Worm (Caenorhabditis elegans) whole organism, late embryonic: ENCODE measurements around the gene tag-180.
A peak's percentile ranks its signal among the peaks of the same experiment; 100 is the strongest.

ENCODE experiments used
- C08G9.2 ChIP-seq: sonication (generic microtip); optimal IDR thresholded peaks from 2 replicates; lab custom pipeline; 2016; ENCODE audit warnings: mild to moderate bottlenecking, missing genetic modification characterization, moderate library complexity, missing compliant biosample characterization
- F13H6.1 ChIP-seq: sonication (generic microtip); optimal IDR thresholded peaks from 2 replicates; lab custom pipeline; 2016; ENCODE audit warnings: missing genetic modification characterization, missing compliant biosample characterization
- K02D7.2 ChIP-seq: sonication (generic microtip); optimal IDR thresholded peaks from 2 replicates; lab custom pipeline; 2017; ENCODE audit warnings: mild to moderate bottlenecking, missing genetic modification characterization, missing compliant biosample characterization
- Y22D7AL.16 ChIP-seq: sonication (generic microtip); optimal IDR thresholded peaks from 2 replicates; lab custom pipeline; 2016; ENCODE audit warnings: missing genetic modification characterization, missing compliant biosample characterization
- ahr-1 ChIP-seq: sonication (generic microtip); optimal IDR thresholded peaks from 2 replicates; lab custom pipeline; 2016; ENCODE audit warnings: missing genetic modification characterization, missing compliant biosample characterization
- ama-1 ChIP-seq: fragments of 150-350 bp; optimal IDR thresholded peaks from 2 replicates; lab custom pipeline; 2014
- ceh-18 ChIP-seq: sonication (generic microtip); optimal IDR thresholded peaks from 2 replicates; lab custom pipeline; 2016; ENCODE audit warnings: missing genetic modification characterization, missing compliant biosample characterization
- ceh-31 ChIP-seq: sonication (generic microtip); optimal IDR thresholded peaks from 2 replicates; lab custom pipeline; 2016; ENCODE audit warnings: missing genetic modification characterization, missing compliant biosample characterization
- ceh-34 ChIP-seq: sonication (generic microtip); optimal IDR thresholded peaks from 2 replicates; lab custom pipeline; 2016; ENCODE audit warnings: mild to moderate bottlenecking, missing genetic modification characterization, missing compliant biosample characterization
- ceh-6 ChIP-seq: fragments of 200-800 bp; sonication (Bioruptor generic); optimal IDR thresholded peaks from 2 replicates; lab custom pipeline; 2018; ENCODE audit warnings: mild to moderate bottlenecking, missing genetic modification characterization, missing compliant biosample characterization
- ceh-9 ChIP-seq: sonication (generic microtip); optimal IDR thresholded peaks from 2 replicates; lab custom pipeline; 2016; ENCODE audit warnings: mild to moderate bottlenecking, missing genetic modification characterization, inconsistent platforms, missing compliant biosample characterization
- elt-2 ChIP-seq: sonication (generic microtip); optimal IDR thresholded peaks from 2 replicates; lab custom pipeline; 2016; ENCODE audit warnings: missing genetic modification reagents, missing genetic modification characterization, missing compliant biosample characterization
- elt-4 ChIP-seq: sonication (generic microtip); optimal IDR thresholded peaks from 2 replicates; lab custom pipeline; 2016; ENCODE audit warnings: missing genetic modification characterization, missing compliant biosample characterization
- eyg-1 ChIP-seq: sonication (generic microtip); optimal IDR thresholded peaks from 2 replicates; lab custom pipeline; 2016; ENCODE audit warnings: missing genotype, missing genetic modification characterization, missing compliant biosample characterization
- fax-1 ChIP-seq: sonication (generic microtip); optimal IDR thresholded peaks from 2 replicates; lab custom pipeline; 2016; ENCODE audit warnings: missing genotype, missing genetic modification characterization, missing compliant biosample characterization
- fkh-6 ChIP-seq: sonication (generic microtip); optimal IDR thresholded peaks from 2 replicates; lab custom pipeline; 2016; ENCODE audit warnings: missing genetic modification characterization, missing compliant biosample characterization
- hlh-30 ChIP-seq: sonication (generic microtip); optimal IDR thresholded peaks from 2 replicates; lab custom pipeline; 2017; ENCODE audit warnings: antibody characterized with exemption, missing genetic modification characterization, missing compliant biosample characterization; ENCODE audit not compliant: insufficient read depth
- madf-2 ChIP-seq: sonication (generic microtip); optimal IDR thresholded peaks from 2 replicates; lab custom pipeline; 2017; ENCODE audit warnings: missing genetic modification characterization, missing compliant biosample characterization
- nfya-1 ChIP-seq: sonication (generic microtip); optimal IDR thresholded peaks from 2 replicates; lab custom pipeline; 2017; ENCODE audit warnings: missing genetic modification characterization, mild to moderate bottlenecking, missing compliant biosample characterization, antibody characterized with exemption, moderate library complexity
- nhr-11 ChIP-seq: fragments of 150-350 bp; optimal IDR thresholded peaks from 2 replicates; lab custom pipeline; 2014; ENCODE audit warnings: missing biosample characterization, missing genetic modification characterization
- odd-2 ChIP-seq: sonication (generic microtip); optimal IDR thresholded peaks from 2 replicates; lab custom pipeline; 2017; ENCODE audit warnings: antibody characterized with exemption, mild to moderate bottlenecking, missing genetic modification characterization, missing compliant biosample characterization
- pat-9 ChIP-seq: fragments of 200-800 bp; sonication (Bioruptor generic); optimal IDR thresholded peaks from 2 replicates; lab custom pipeline; 2018; ENCODE audit warnings: mild to moderate bottlenecking, missing genetic modification characterization, moderate library complexity, missing compliant biosample characterization
- pax-1 ChIP-seq: fragments of 150-350 bp; optimal IDR thresholded peaks from 2 replicates; lab custom pipeline; 2014; ENCODE audit warnings: missing biosample characterization, missing genetic modification characterization
- pha-2 ChIP-seq: sonication (generic microtip); optimal IDR thresholded peaks from 2 replicates; lab custom pipeline; 2017; ENCODE audit warnings: mild to moderate bottlenecking, missing genetic modification characterization, missing compliant biosample characterization
- pha-4 ChIP-seq: fragments of 150-350 bp; optimal IDR thresholded peaks from 2 replicates; lab custom pipeline; 2018; ENCODE audit warnings: missing biosample characterization, missing genetic modification reagents, missing genetic modification characterization
- pqm-1 ChIP-seq: sonication (generic microtip); optimal IDR thresholded peaks from 2 replicates; lab custom pipeline; 2016; ENCODE audit warnings: missing genetic modification characterization, missing compliant biosample characterization
- pros-1 ChIP-seq: fragments of 150-350 bp; optimal IDR thresholded peaks from 2 replicates; lab custom pipeline; 2014; ENCODE audit warnings: missing biosample characterization, missing genetic modification reagents, missing genetic modification characterization
- rnt-1 ChIP-seq: sonication (generic microtip); optimal IDR thresholded peaks from 2 replicates; lab custom pipeline; 2016; ENCODE audit warnings: missing genetic modification characterization, missing compliant biosample characterization
- tbx-2 ChIP-seq: sonication (generic microtip); optimal IDR thresholded peaks from 2 replicates; lab custom pipeline; 2016; ENCODE audit warnings: missing genetic modification characterization, missing compliant biosample characterization
- ttx-3 ChIP-seq: sonication (generic microtip); optimal IDR thresholded peaks from 2 replicates; lab custom pipeline; 2016; ENCODE audit warnings: missing genetic modification reagents, missing genetic modification characterization, missing compliant biosample characterization
- unc-3 ChIP-seq, 2 experiments: fragments of 200-800 bp in 1 of 2; sonication (Bioruptor generic) in 1 of 2; sonication (generic microtip) in 1 of 2; conservative IDR thresholded peaks in 1 of 2; optimal IDR thresholded peaks in 1 of 2; 2 replicates each; pipeline versions ENCODE4 v1.3.6 to Lab custom; 2016 to 2022; ENCODE audit warnings: missing compliant biosample characterization in 2 of 2, missing genetic modification characterization in 2 of 2, missing genetic modification reagents in 1 of 2
- unc-42 ChIP-seq: sonication (generic microtip); optimal IDR thresholded peaks from 2 replicates; lab custom pipeline; 2016; ENCODE audit warnings: missing genotype, missing genetic modification characterization, missing compliant biosample characterization
- unc-55 ChIP-seq: sonication (generic microtip); optimal IDR thresholded peaks from 2 replicates; lab custom pipeline; 2017; ENCODE audit warnings: missing biosample characterization, missing genetic modification reagents, missing genetic modification characterization
- zip-5 ChIP-seq: sonication (generic microtip); optimal IDR thresholded peaks from 2 replicates; lab custom pipeline; 2016; ENCODE audit warnings: missing genetic modification characterization, missing compliant biosample characterization

Gene tag-180

ce11 chrII:11305627-11306449, 23.4 kb downstream of the tag-180 start, which contains the start of gene rsf-1:
TSS of gene rsf-1 (plus strand) at chrII:11306399.
- TF ChIP-seq ceh-6 = no peak
- no peak for TF ChIP-seq rnt-1 (tag; lab: Kevin White, UChicago)
- no peak for TF ChIP-seq ceh-9
- peak; percentile 16 for TF ChIP-seq unc-42 (tag; lab: Kevin White, UChicago)
- no peak for TF ChIP-seq C08G9.2
- no peak for TF ChIP-seq pha-4 (tag; lab: Kevin White, UChicago)
- TF ChIP-seq nfya-1 (tag; lab: Kevin White, UChicago) = peak; percentile 35
- no peak for TF ChIP-seq odd-2 (tag; lab: Kevin White, UChicago)
- no peak for TF ChIP-seq nhr-11 (tag; lab: Kevin White, UChicago)
- peak; percentile 52 for TF ChIP-seq ceh-34 (tag; lab: Kevin White, UChicago)
- TF ChIP-seq K02D7.2 = no peak
- no peak for TF ChIP-seq ahr-1 (tag; lab: Kevin White, UChicago)
- TF ChIP-seq fax-1 (tag; lab: Kevin White, UChicago) = no peak
- peak; percentile 7 for TF ChIP-seq hlh-30 (tag; lab: Kevin White, UChicago)
- peak; percentile 21 for TF ChIP-seq ceh-18 (tag; lab: Kevin White, UChicago)
- TF ChIP-seq eyg-1 (tag; lab: Kevin White, UChicago) = no peak
- no peak for TF ChIP-seq F13H6.1 (tag; lab: Kevin White, UChicago)
- TF ChIP-seq madf-2 (tag; lab: Kevin White, UChicago) = no peak
- TF ChIP-seq unc-3 (GFP tag; conservative IDR thresholded peaks at IDR 0.05; lab: Robert Waterston, UW) = no peak
- TF ChIP-seq unc-3 (tag; optimal IDR thresholded peaks at IDR 0.05; lab: Kevin White, UChicago) = no peak
- no peak for TF ChIP-seq pqm-1 (tag; lab: Kevin White, UChicago)
- no peak for TF ChIP-seq ttx-3 (tag; lab: Kevin White, UChicago)
- no peak for TF ChIP-seq fkh-6 (tag; lab: Kevin White, UChicago)
- TF ChIP-seq tbx-2 = peak; percentile 37
- TF ChIP-seq elt-4 = no peak
- peak; percentile 27 for TF ChIP-seq ceh-31 (tag; lab: Kevin White, UChicago)
- no peak for TF ChIP-seq Y22D7AL.16 (tag; lab: Kevin White, UChicago)
- no peak for TF ChIP-seq pha-2 (tag; lab: Kevin White, UChicago)
- TF ChIP-seq ama-1 = no peak

DNA sequence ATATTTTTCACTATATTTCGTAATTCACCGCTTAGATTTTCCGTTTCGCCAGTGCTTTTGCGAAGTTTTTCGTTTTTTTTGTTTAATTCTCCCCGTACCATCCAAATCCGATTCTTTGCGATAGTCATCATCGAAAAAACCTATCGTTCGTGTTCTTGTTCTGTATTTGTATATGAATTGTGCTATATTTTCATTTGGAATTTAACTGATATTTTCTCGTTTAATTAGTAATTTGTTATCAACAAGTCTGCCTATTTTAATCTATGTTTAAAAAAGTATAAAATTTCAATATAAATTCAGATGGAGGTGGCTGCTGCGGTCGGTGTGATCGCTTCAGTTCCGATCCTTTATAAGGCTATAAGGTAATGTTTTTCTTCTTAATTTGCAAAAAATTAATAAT, 26.6 kb downstream of the tag-180 start, which contains the start of gene samp-1:
samp-1 (plus strand) TSS at position 301 of the 400 bp plus-strand sequence.
- TF ChIP-seq nfya-1 (tag; lab: Kevin White, UChicago) (no peak), C08G9.2 (no peak), zip-5 (tag; lab: Kevin White, UChicago) (no peak), nhr-11 (tag; lab: Kevin White, UChicago) (no peak), pax-1 (tag; lab: Kevin White, UChicago) (no peak), fkh-6 (tag; lab: Kevin White, UChicago) (no peak), madf-2 (tag; lab: Kevin White, UChicago) (no peak), ceh-31 (tag; lab: Kevin White, UChicago) (no peak), elt-2 (tag; lab: Kevin White, UChicago) (no peak), pat-9 (no peak)

- TF ChIP-seq hlh-30 (tag; lab: Kevin White, UChicago) (no peak), pha-2 (tag; lab: Kevin White, UChicago) (no peak), pros-1 (tag; lab: Kevin White, UChicago) (no peak), ceh-18 (tag; lab: Kevin White, UChicago) (no peak), unc-55 (GFP tag; lab: Kevin White, UChicago) (no peak)
Observed at ce11 chrII:11301059-11301458, 28.2 kb downstream of the tag-180 start, which contains the start of gene raga-1. TSS of gene raga-1 (plus strand) at chrII:11301359.
